Worm (Caenorhabditis elegans): Measurements from ENCODE around the gene fbxa-65.

The fbxa-65 gene

DNA sequence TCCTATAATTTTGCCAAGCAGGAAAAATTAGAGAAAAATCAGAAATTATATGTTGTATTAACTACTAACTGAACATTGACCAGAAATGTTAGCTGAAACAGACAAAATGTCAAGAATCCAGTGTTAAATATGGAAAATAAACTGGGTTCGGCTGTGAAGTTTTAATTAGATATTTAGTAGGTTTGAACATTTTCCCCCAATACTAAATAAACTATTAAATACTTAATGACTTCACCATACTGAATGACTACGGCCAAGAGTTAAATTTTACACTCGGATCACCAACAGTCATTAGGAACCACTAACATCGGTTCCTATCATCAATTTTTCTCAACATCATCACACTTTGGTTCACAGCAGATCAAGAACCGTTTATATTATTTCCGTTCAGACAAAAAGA is 50.9 kb downstream of the fbxa-65 start:
- TF ChIP-seq unc-62 (GFP tag; optimal IDR thresholded peaks at IDR 0.05) = no peak
